Fruit fly (Drosophila melanogaster) whole organism, adult: ENCODE results near the gene Cortactin.

Experiments used
- CG7101 ChIP-seq: fragments of 200-800 bp; sonication (Bioruptor generic); optimal IDR thresholded peaks from 2 replicates; lab custom pipeline; 2018; ENCODE audit warnings: missing biosample characterization, mild to moderate bottlenecking, missing genetic modification characterization, moderate library complexity
- bab1 ChIP-seq: fragments of 200-800 bp; sonication (Bioruptor generic); optimal IDR thresholded peaks from 3 replicates; lab custom pipeline; 2019; ENCODE audit warnings: missing biosample characterization, mild to moderate bottlenecking, missing genetic modification characterization, moderate library complexity
- pad ChIP-seq: fragments of 200-800 bp; sonication (Bioruptor generic); optimal IDR thresholded peaks from 3 replicates; lab custom pipeline; 2017; ENCODE audit warnings: missing biosample characterization, missing genetic modification characterization, mild to moderate bottlenecking, moderate library complexity, missing genetic modification reagents

- TF ChIP-seq pad (GFP tag; lab: Kevin White, UChicago) (peak; percentile 98), CG7101 (tag; lab: Kevin White, UChicago) (peak; percentile 11), bab1 (GFP tag; lab: Kevin White, UChicago) (no peak)
These were observed 3.6 kb downstream of the Cortactin start, which contains the start of gene Mvl for dm6 chr3R:21060430-21061245.
